Worm (Caenorhabditis elegans) whole organism, L1 larva: Measurements from ENCODE around the gene C43D7.7.
A peak's percentile ranks its signal among the peaks of the same experiment; 100 is the strongest.

Source experiments
- aha-1 ChIP-seq: fragments of 150-350 bp; optimal IDR thresholded peaks from 2 replicates; lab custom pipeline; 2014; ENCODE audit warnings: missing biosample characterization, missing genetic modification characterization
- ama-1 ChIP-seq: fragments of 150-350 bp; optimal IDR thresholded peaks from 2 replicates; lab custom pipeline; 2014
- blmp-1 ChIP-seq: fragments of 150-350 bp; optimal IDR thresholded peaks from 2 replicates; lab custom pipeline; 2014; ENCODE audit warnings: missing biosample characterization, missing genetic modification characterization
- dpl-1 ChIP-seq, 3 experiments: fragments of 150-350 bp in 2 of 3; sonication (generic microtip) in 1 of 3; optimal IDR thresholded peaks; 2 replicates each; lab custom pipeline; 2014 to 2017; ENCODE audit warnings: missing biosample characterization in 3 of 3, missing genetic modification characterization in 3 of 3, missing genetic modification reagents in 3 of 3
- fos-1 ChIP-seq: fragments of 150-350 bp; optimal IDR thresholded peaks from 2 replicates; lab custom pipeline; 2014; ENCODE audit warnings: missing biosample characterization, missing genetic modification characterization
- hlh-17 ChIP-seq: fragments of 200-800 bp; sonication (Bioruptor generic); optimal IDR thresholded peaks from 2 replicates; lab custom pipeline; 2018; ENCODE audit warnings: missing genetic modification characterization, mild to moderate bottlenecking, missing compliant biosample characterization, moderate library complexity, borderline replicate concordance
- mep-1 ChIP-seq: fragments of 150-350 bp; optimal IDR thresholded peaks from 2 replicates; lab custom pipeline; 2014; ENCODE audit warnings: missing biosample characterization, missing genetic modification characterization
- pag-3 ChIP-seq: sonication (generic microtip); optimal IDR thresholded peaks from 2 replicates; lab custom pipeline; 2017; ENCODE audit warnings: missing genetic modification characterization, mild to moderate bottlenecking, missing compliant biosample characterization, antibody characterized with exemption, borderline replicate concordance; ENCODE audit not compliant: insufficient read depth
- skn-1 ChIP-seq: fragments of 150-350 bp; optimal IDR thresholded peaks from 2 replicates; lab custom pipeline; 2014; ENCODE audit warnings: missing biosample characterization, missing genetic modification characterization
- sox-4 ChIP-seq: sonication (generic microtip); optimal IDR thresholded peaks from 2 replicates; lab custom pipeline; 2016; ENCODE audit warnings: missing genetic modification characterization, missing compliant biosample characterization
- unc-130 ChIP-seq: fragments of 150-350 bp; optimal IDR thresholded peaks from 2 replicates; lab custom pipeline; 2017; ENCODE audit warnings: missing biosample characterization, missing genetic modification characterization, inconsistent platforms
- unc-30 ChIP-seq: sonication (generic microtip); optimal IDR thresholded peaks from 2 replicates; lab custom pipeline; 2017; ENCODE audit warnings: missing biosample characterization, missing genetic modification characterization
- unc-62 ChIP-seq: fragments of 150-350 bp; optimal IDR thresholded peaks from 2 replicates; lab custom pipeline; 2014; ENCODE audit warnings: missing biosample characterization, missing genetic modification reagents, missing genetic modification characterization
- ztf-4 ChIP-seq: fragments of 150-350 bp; optimal IDR thresholded peaks from 2 replicates; lab custom pipeline; 2014; ENCODE audit warnings: missing biosample characterization, missing genetic modification characterization

- TF ChIP-seq unc-130 (tag; lab: Kevin White, UChicago) (no peak), unc-62 (GFP tag; lab: Kevin White, UChicago) (no peak), ztf-4 (tag; lab: Kevin White, UChicago) (no peak), hlh-17 (GFP tag; lab: Kevin White, UChicago) (no peak), skn-1 (no peak), ama-1 (lab: Kevin White, UChicago) (no peak), sox-4 (tag; lab: Kevin White, UChicago) (no peak), unc-30 (tag; lab: Kevin White, UChicago) (no peak), mep-1 (tag; lab: Kevin White, UChicago) (peak; percentile 29), pag-3 (tag; lab: Kevin White, UChicago) (peak; percentile 61), blmp-1 (no peak), fos-1 (tag; lab: Kevin White, UChicago) (no peak), dpl-1 (GFP tag; optimal IDR thresholded peaks at IDR 0.05; lab: Kevin White, UChicago) (peak in 2 of 3 experiments; percentile 41 to 53), aha-1 (tag; lab: Kevin White, UChicago) (no peak)
Measured at ce11 chrV:19351944-19352343, 32.6 kb upstream of the C43D7.7 start.
